Worm (Caenorhabditis elegans): Measurements from ENCODE around the gene Y16B4A.2.

DNA sequence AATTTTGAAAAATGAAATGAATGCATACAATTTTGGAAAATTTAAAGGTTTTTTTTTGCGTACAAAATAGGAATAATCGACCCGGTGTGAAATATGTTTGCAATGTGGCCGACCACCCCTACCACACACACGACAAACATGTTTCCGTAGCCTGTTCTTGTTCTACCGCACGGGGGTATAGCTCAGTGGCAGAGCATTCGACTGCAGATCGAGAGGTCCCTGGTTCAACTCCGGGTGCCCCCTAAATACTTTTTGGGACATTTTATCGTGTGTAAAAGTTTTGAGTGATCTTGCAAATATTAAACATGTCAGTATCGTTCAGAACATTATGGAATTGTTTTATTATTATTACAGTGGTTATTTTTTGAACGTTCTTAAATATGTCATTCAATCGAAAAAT is 33.1 kb upstream of the Y16B4A.2 start:
- TF ChIP-seq mdl-1 (tag; optimal IDR thresholded peaks at IDR 0.05) (peak in 1 of 2 experiments; percentile 13), lin-11 (tag; optimal IDR thresholded peaks at IDR 0.05) (peak; percentile 23), nhr-11 (tag; optimal IDR thresholded peaks at IDR 0.05) (no peak), lin-13 (GFP tag; optimal IDR thresholded peaks at IDR 0.05) (peak; percentile 33), unc-62 (GFP tag; optimal IDR thresholded peaks at IDR 0.05) (no peak), nhr-10 (tag; optimal IDR thresholded peaks at IDR 0.05) (no peak), crh-2 (tag; optimal IDR thresholded peaks at IDR 0.05) (peak; percentile 23), ZK546.5 (tag; optimal IDR thresholded peaks at IDR 0.05) (no peak), snpc-4 (tag; optimal IDR thresholded peaks at IDR 0.05) (no peak), ama-1 (optimal IDR thresholded peaks at IDR 0.05) (no peak), nhr-237 (tag; optimal IDR thresholded peaks at IDR 0.05) (no peak), fos-1 (tag; optimal IDR thresholded peaks at IDR 0.05) (peak; percentile 42)
